Fruit fly (Drosophila melanogaster): ENCODE results near the gene sesB.

DNA sequence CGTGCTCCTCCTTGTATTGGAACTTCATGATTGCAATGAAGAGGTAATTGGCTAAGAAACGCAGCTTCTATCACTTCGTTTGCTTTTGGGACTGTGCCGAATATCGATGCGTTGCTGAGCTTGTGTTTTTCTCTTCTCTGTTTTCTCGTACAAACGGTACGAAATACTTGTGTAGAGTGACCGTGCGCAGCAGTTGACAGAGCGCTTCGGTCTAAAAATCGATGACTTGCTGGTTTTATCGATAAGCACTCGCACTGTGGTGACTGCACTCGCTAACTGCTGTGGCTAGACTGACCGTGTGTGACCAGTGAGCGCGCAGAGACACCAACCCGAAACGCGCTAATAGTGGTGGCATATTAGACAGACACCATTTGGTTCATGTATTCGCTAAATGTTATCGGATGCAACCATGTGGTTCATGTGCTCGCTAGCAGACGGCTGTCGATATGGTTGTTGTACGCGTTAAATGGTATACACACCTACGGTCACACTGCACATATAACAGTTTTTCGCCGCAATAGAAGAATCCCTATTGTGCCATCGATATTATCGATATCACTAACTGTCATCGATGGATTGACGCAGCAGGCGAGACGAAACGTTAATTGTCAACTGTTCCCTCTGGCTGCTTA lies 18.6 kb downstream of the sesB start, which contains the start of the genes Atg8a and BTBD9:
- TF ChIP-seq pad (GFP tag; optimal IDR thresholded peaks at IDR 0.05): peak; percentile 23
- peak; percentile 22 for TF ChIP-seq Hr96 (GFP tag; optimal IDR thresholded peaks at IDR 0.05)
- TF ChIP-seq CG14711 (tag; optimal IDR thresholded peaks at IDR 0.05): peak; percentile 9
- TF ChIP-seq tj (GFP tag; optimal IDR thresholded peaks at IDR 0.05): peak; percentile 58
